Fruit fly (Drosophila melanogaster) whole organism, pupa: Measurements from ENCODE around the gene nmd.

Source experiments
- CG15710 ChIP-seq: fragments of 200-800 bp; sonication (Bioruptor generic); optimal IDR thresholded peaks from 2 replicates; lab custom pipeline; 2018; ENCODE audit warnings: missing biosample characterization, mild to moderate bottlenecking, missing genetic modification characterization, moderate library complexity
- CG8159 ChIP-seq: fragments of 200-800 bp; sonication (Bioruptor generic); optimal IDR thresholded peaks from 3 replicates; lab custom pipeline; 2018; ENCODE audit warnings: missing biosample characterization, mild to moderate bottlenecking, missing genetic modification characterization, moderate library complexity
- Snoo ChIP-seq: fragments of 200-800 bp; sonication (Bioruptor generic); optimal IDR thresholded peaks from 3 replicates; lab custom pipeline; 2017; ENCODE audit warnings: missing biosample characterization, mild to moderate bottlenecking, missing genetic modification characterization, inconsistent platforms
- fd96Ca ChIP-seq: fragments of 200-800 bp; sonication (Bioruptor generic); IDR thresholded peaks from 3 replicates; pipeline ENCODE4 v1.3.6; 2022; ENCODE audit warnings: missing biosample characterization, missing genetic modification characterization

DNA sequence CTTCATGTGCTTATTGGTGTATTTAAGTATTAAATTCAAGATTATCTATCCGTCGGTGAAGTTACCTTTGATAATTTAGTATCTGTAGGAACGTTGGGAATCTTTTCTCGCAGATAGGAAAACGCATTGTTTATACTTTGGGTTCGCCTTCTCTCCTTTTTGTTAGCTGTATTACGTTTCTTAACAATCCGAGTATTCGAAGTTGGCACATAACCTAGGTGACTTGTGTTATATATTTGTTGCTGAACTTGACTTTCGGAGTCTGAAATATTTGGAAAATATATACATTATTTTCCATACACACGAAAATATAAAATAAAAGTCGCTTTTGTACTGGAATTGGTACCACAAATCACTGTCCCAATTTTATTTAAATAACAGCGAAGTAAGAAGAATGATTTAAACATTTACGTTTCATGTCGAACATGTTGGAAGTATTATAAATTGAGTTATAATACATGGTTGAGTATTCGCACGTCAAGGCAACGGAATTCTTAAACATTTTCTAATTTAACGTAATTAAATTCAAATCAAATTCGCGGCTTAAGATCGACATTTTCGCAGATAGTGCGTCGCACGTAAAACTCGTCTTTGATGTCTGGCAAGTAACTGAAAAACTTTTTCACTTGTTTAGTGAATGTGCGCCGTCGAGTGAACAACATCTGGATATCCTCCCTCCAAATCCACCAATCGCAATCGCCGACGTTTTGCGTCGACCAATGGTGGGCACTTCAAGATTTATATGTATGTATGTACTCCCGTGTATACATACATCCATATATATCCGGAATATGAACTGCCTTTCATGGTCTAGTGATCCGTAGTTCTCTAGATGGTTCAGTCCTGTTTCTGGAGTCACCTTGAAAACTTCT is 8.7 kb downstream of the nmd start, which contains the start of gene Hand:
- no peak for TF ChIP-seq CG15710
- TF ChIP-seq Snoo (tag; lab: Kevin White, UChicago): no peak
- TF ChIP-seq fd96Ca (GFP tag; lab: Robert Waterston, UW): no peak
- no peak for TF ChIP-seq CG8159
